Worm (Caenorhabditis elegans) whole organism, young adult: ENCODE data around the gene srh-296.

Source experiments
- B0261.1 ChIP-seq: sonication (generic microtip); optimal IDR thresholded peaks from 2 replicates; lab custom pipeline; 2016; ENCODE audit warnings: mild to moderate bottlenecking, missing genetic modification characterization, moderate library complexity, missing compliant biosample characterization
- F49E8.2 ChIP-seq: sonication (generic microtip); optimal IDR thresholded peaks from 3 replicates; lab custom pipeline; 2017; ENCODE audit warnings: missing genetic modification characterization, mild to moderate bottlenecking, missing compliant biosample characterization, antibody characterized with exemption, moderate library complexity; ENCODE audit not compliant: insufficient read depth
- Y79H2A.3 ChIP-seq: fragments of 200-800 bp; sonication (Bioruptor generic); conservative IDR thresholded peaks from 2 replicates; pipeline ENCODE4 v1.3.6; 2022; ENCODE audit warnings: missing genetic modification reagents, missing genetic modification characterization, missing compliant biosample characterization
- nhr-90 ChIP-seq: sonication (generic microtip); optimal IDR thresholded peaks from 2 replicates; lab custom pipeline; 2016; ENCODE audit warnings: missing genotype, mild to moderate bottlenecking, missing genetic modification characterization, missing compliant biosample characterization
- pha-4 ChIP-seq: fragments of 150-350 bp; sonication (generic microtip); optimal IDR thresholded peaks from 2 replicates; lab custom pipeline; 2014; ENCODE audit warnings: missing biosample characterization, missing genetic modification reagents, missing genetic modification characterization
- rec-8 ChIP-seq, 2 experiments: sonication (generic microtip); optimal IDR thresholded peaks; 2 replicates each; lab custom pipeline; 2016; ENCODE audit warnings: mild to moderate bottlenecking in 2 of 2, missing genetic modification characterization in 2 of 2, missing genetic modification reagents in 2 of 2, missing genotype in 2 of 2, missing biosample characterization in 1 of 2, missing compliant biosample characterization in 1 of 2, moderate library complexity in 1 of 2
- unc-130 ChIP-seq: sonication (generic microtip); optimal IDR thresholded peaks from 2 replicates; lab custom pipeline; 2016; ENCODE audit warnings: missing genetic modification reagents, missing genetic modification characterization, missing compliant biosample characterization

DNA sequence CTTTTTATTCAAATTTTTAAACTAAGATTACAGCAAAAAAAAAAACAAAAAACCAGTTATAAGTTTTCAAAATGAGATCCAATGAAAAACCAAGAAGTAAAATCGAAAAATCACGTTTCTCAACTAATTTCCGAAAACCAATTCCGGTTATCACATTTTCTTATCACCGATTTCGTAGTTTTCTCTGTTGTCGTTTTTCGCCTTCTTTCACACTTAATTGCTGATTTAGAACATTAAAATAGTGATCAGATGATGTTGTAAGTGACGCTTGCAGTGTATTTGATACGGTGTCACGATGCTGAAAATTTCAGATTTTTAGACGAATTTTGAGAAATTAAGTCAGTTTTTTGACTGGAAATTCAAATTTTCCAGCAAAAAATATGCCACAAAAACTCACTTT, 29.9 kb upstream of the srh-296 start:
- TF ChIP-seq pha-4 (tag; lab: Kevin White, UChicago) (no peak), B0261.1 (no peak), rec-8 (tag; optimal IDR thresholded peaks at IDR 0.05; lab: Kevin White, UChicago) (no peak), F49E8.2 (no peak), Y79H2A.3 (GFP tag; lab: Robert Waterston, UW) (no peak), nhr-90 (tag; lab: Kevin White, UChicago) (no peak), unc-130 (GFP tag; lab: Kevin White, UChicago) (no peak)
